Worm (Caenorhabditis elegans) whole organism, late embryonic: Measurements from ENCODE around the gene ZK856.7.

ENCODE experiments used
- C08G9.2 ChIP-seq: sonication (generic microtip); optimal IDR thresholded peaks from 2 replicates; lab custom pipeline; 2016; ENCODE audit warnings: mild to moderate bottlenecking, missing genetic modification characterization, moderate library complexity, missing compliant biosample characterization
- F13H6.1 ChIP-seq: sonication (generic microtip); optimal IDR thresholded peaks from 2 replicates; lab custom pipeline; 2016; ENCODE audit warnings: missing genetic modification characterization, missing compliant biosample characterization
- K02D7.2 ChIP-seq: sonication (generic microtip); optimal IDR thresholded peaks from 2 replicates; lab custom pipeline; 2017; ENCODE audit warnings: mild to moderate bottlenecking, missing genetic modification characterization, missing compliant biosample characterization
- K09A11.1 ChIP-seq: sonication (generic microtip); optimal IDR thresholded peaks from 2 replicates; lab custom pipeline; 2017; ENCODE audit warnings: antibody characterized with exemption, mild to moderate bottlenecking, missing genetic modification characterization, missing compliant biosample characterization; ENCODE audit not compliant: insufficient read depth
- ahr-1 ChIP-seq: sonication (generic microtip); optimal IDR thresholded peaks from 2 replicates; lab custom pipeline; 2016; ENCODE audit warnings: missing genetic modification characterization, missing compliant biosample characterization
- ceh-14 ChIP-seq: sonication (generic microtip); optimal IDR thresholded peaks from 2 replicates; lab custom pipeline; 2016; ENCODE audit warnings: missing genotype, missing genetic modification characterization, missing compliant biosample characterization
- ceh-18 ChIP-seq: sonication (generic microtip); optimal IDR thresholded peaks from 2 replicates; lab custom pipeline; 2016; ENCODE audit warnings: missing genetic modification characterization, missing compliant biosample characterization
- ceh-19 ChIP-seq: fragments of 200-800 bp; sonication (Bioruptor generic); optimal IDR thresholded peaks from 2 replicates; lab custom pipeline; 2018; ENCODE audit warnings: mild to moderate bottlenecking, missing genetic modification characterization, missing compliant biosample characterization
- ceh-2 ChIP-seq: sonication (generic microtip); optimal IDR thresholded peaks from 2 replicates; lab custom pipeline; 2016; ENCODE audit warnings: missing genotype, missing genetic modification characterization, missing compliant biosample characterization
- ceh-31 ChIP-seq: sonication (generic microtip); optimal IDR thresholded peaks from 2 replicates; lab custom pipeline; 2016; ENCODE audit warnings: missing genetic modification characterization, missing compliant biosample characterization
- ceh-34 ChIP-seq: sonication (generic microtip); optimal IDR thresholded peaks from 2 replicates; lab custom pipeline; 2016; ENCODE audit warnings: mild to moderate bottlenecking, missing genetic modification characterization, missing compliant biosample characterization
- ceh-48 ChIP-seq: sonication (generic microtip); optimal IDR thresholded peaks from 2 replicates; lab custom pipeline; 2016; ENCODE audit warnings: missing genetic modification characterization, inconsistent platforms, missing compliant biosample characterization
- che-1 ChIP-seq: sonication (generic microtip); optimal IDR thresholded peaks from 2 replicates; lab custom pipeline; 2016; ENCODE audit warnings: mild to moderate bottlenecking, missing genetic modification characterization, missing compliant biosample characterization
- elt-2 ChIP-seq: sonication (generic microtip); optimal IDR thresholded peaks from 2 replicates; lab custom pipeline; 2016; ENCODE audit warnings: missing genetic modification reagents, missing genetic modification characterization, missing compliant biosample characterization
- ets-4 ChIP-seq: sonication (generic microtip); optimal IDR thresholded peaks from 2 replicates; lab custom pipeline; 2016; ENCODE audit warnings: missing genetic modification characterization, missing compliant biosample characterization
- fax-1 ChIP-seq: sonication (generic microtip); optimal IDR thresholded peaks from 2 replicates; lab custom pipeline; 2016; ENCODE audit warnings: missing genotype, missing genetic modification characterization, missing compliant biosample characterization
- hlh-15 ChIP-seq: sonication (generic microtip); optimal IDR thresholded peaks from 2 replicates; lab custom pipeline; 2016; ENCODE audit warnings: missing genetic modification characterization, missing compliant biosample characterization
- hlh-30 ChIP-seq: sonication (generic microtip); optimal IDR thresholded peaks from 2 replicates; lab custom pipeline; 2017; ENCODE audit warnings: antibody characterized with exemption, missing genetic modification characterization, missing compliant biosample characterization; ENCODE audit not compliant: insufficient read depth
- hlh-6 ChIP-seq: sonication (generic microtip); optimal IDR thresholded peaks from 2 replicates; lab custom pipeline; 2016; ENCODE audit warnings: missing genotype, missing genetic modification characterization, missing compliant biosample characterization
- hlh-8 ChIP-seq: sonication (generic microtip); optimal IDR thresholded peaks from 2 replicates; lab custom pipeline; 2016; ENCODE audit warnings: missing genotype, missing genetic modification characterization, missing compliant biosample characterization
- lim-6 ChIP-seq: sonication (generic microtip); optimal IDR thresholded peaks from 2 replicates; lab custom pipeline; 2016; ENCODE audit warnings: missing genetic modification characterization, missing compliant biosample characterization
- lin-11 ChIP-seq: fragments of 200-800 bp; sonication (Bioruptor generic); optimal IDR thresholded peaks from 2 replicates; lab custom pipeline; 2018; ENCODE audit warnings: mild to moderate bottlenecking, missing genetic modification characterization, missing compliant biosample characterization
- mec-3 ChIP-seq: sonication (generic microtip); optimal IDR thresholded peaks from 2 replicates; lab custom pipeline; 2016; ENCODE audit warnings: borderline replicate concordance, missing genetic modification characterization, missing compliant biosample characterization
- nfya-1 ChIP-seq: sonication (generic microtip); optimal IDR thresholded peaks from 2 replicates; lab custom pipeline; 2017; ENCODE audit warnings: missing genetic modification characterization, mild to moderate bottlenecking, missing compliant biosample characterization, antibody characterized with exemption, moderate library complexity
- npax-4 ChIP-seq: sonication (generic microtip); optimal IDR thresholded peaks from 2 replicates; lab custom pipeline; 2016; ENCODE audit warnings: missing genetic modification characterization, missing compliant biosample characterization
- odd-2 ChIP-seq: sonication (generic microtip); optimal IDR thresholded peaks from 2 replicates; lab custom pipeline; 2017; ENCODE audit warnings: antibody characterized with exemption, mild to moderate bottlenecking, missing genetic modification characterization, missing compliant biosample characterization
- pax-1 ChIP-seq: fragments of 150-350 bp; optimal IDR thresholded peaks from 2 replicates; lab custom pipeline; 2014; ENCODE audit warnings: missing biosample characterization, missing genetic modification characterization
- pha-4 ChIP-seq: fragments of 150-350 bp; optimal IDR thresholded peaks from 2 replicates; lab custom pipeline; 2018; ENCODE audit warnings: missing biosample characterization, missing genetic modification reagents, missing genetic modification characterization
- ref-2 ChIP-seq: sonication (generic microtip); optimal IDR thresholded peaks from 2 replicates; lab custom pipeline; 2016; ENCODE audit warnings: missing genetic modification characterization, missing compliant biosample characterization
- rnt-1 ChIP-seq: sonication (generic microtip); optimal IDR thresholded peaks from 2 replicates; lab custom pipeline; 2016; ENCODE audit warnings: missing genetic modification characterization, missing compliant biosample characterization
- sdc-2 ChIP-seq: sonication (generic microtip); optimal IDR thresholded peaks from 2 replicates; lab custom pipeline; 2016; ENCODE audit warnings: missing genotype, missing genetic modification characterization, missing compliant biosample characterization
- tbx-2 ChIP-seq: sonication (generic microtip); optimal IDR thresholded peaks from 2 replicates; lab custom pipeline; 2016; ENCODE audit warnings: missing genetic modification characterization, missing compliant biosample characterization
- tbx-7 ChIP-seq: sonication (generic microtip); optimal IDR thresholded peaks from 2 replicates; lab custom pipeline; 2016; ENCODE audit warnings: missing genotype, missing genetic modification characterization, missing compliant biosample characterization
- ttx-3 ChIP-seq: sonication (generic microtip); optimal IDR thresholded peaks from 2 replicates; lab custom pipeline; 2016; ENCODE audit warnings: missing genetic modification reagents, missing genetic modification characterization, missing compliant biosample characterization
- unc-3 ChIP-seq, 2 experiments: fragments of 200-800 bp in 1 of 2; sonication (Bioruptor generic) in 1 of 2; sonication (generic microtip) in 1 of 2; conservative IDR thresholded peaks in 1 of 2; optimal IDR thresholded peaks in 1 of 2; 2 replicates each; pipeline versions ENCODE4 v1.3.6 to Lab custom; 2016 to 2022; ENCODE audit warnings: missing compliant biosample characterization in 2 of 2, missing genetic modification characterization in 2 of 2, missing genetic modification reagents in 1 of 2
- unc-42 ChIP-seq: sonication (generic microtip); optimal IDR thresholded peaks from 2 replicates; lab custom pipeline; 2016; ENCODE audit warnings: missing genotype, missing genetic modification characterization, missing compliant biosample characterization
- zip-5 ChIP-seq: sonication (generic microtip); optimal IDR thresholded peaks from 2 replicates; lab custom pipeline; 2016; ENCODE audit warnings: missing genetic modification characterization, missing compliant biosample characterization

The ZK856.7 gene

DNA sequence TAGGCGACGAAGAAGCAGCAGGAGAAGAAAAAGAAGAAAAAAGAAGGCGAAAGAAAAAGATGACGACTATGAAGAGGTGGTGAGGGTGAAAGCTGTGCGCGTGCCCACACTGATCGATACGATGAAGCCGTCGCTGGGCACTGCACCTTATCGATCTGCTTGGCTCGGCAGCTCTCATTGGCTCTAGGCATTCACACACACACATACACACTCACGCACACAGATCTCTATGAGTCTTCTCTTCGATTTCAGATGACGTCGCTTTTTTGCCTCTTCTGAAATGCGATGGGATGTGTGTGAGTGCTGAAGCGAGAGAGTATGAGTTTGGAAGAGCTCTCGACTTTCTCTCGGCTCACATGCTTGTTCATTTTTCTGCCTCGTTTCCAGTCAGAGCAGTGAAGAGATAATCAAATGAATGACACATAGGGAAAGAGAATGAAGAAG lies 27.2 kb upstream of the ZK856.7 start:
- TF ChIP-seq ceh-48 (tag; lab: Kevin White, UChicago) = peak; percentile 99
- no peak for TF ChIP-seq npax-4 (tag; lab: Kevin White, UChicago)
- TF ChIP-seq nfya-1 (tag; lab: Kevin White, UChicago) = peak; percentile 96
- peak; percentile 96 for TF ChIP-seq unc-42 (tag; lab: Kevin White, UChicago)
- TF ChIP-seq hlh-30 = peak; percentile 66
- TF ChIP-seq hlh-15 (tag; lab: Kevin White, UChicago) = no peak
- peak; percentile 24 for TF ChIP-seq ceh-34 (tag; lab: Kevin White, UChicago)
- peak; percentile 82 for TF ChIP-seq ceh-31 (tag; lab: Kevin White, UChicago)
- no peak for TF ChIP-seq unc-3 (GFP tag; conservative IDR thresholded peaks at IDR 0.05; lab: Robert Waterston, UW)
- TF ChIP-seq unc-3 (tag; optimal IDR thresholded peaks at IDR 0.05; lab: Kevin White, UChicago) = peak; percentile 32
- peak; percentile 41 for TF ChIP-seq ceh-18 (tag; lab: Kevin White, UChicago)
- TF ChIP-seq hlh-6 (tag; lab: Kevin White, UChicago) = no peak
- TF ChIP-seq mec-3 (tag; lab: Kevin White, UChicago) = no peak
- TF ChIP-seq lim-6 = no peak
- peak; percentile 37 for TF ChIP-seq tbx-2 (tag; lab: Kevin White, UChicago)
- TF ChIP-seq ceh-14 (tag; lab: Kevin White, UChicago) = peak; percentile 83
- no peak for TF ChIP-seq pha-4 (tag; lab: Kevin White, UChicago)
- TF ChIP-seq ceh-19 (GFP tag; lab: Kevin White, UChicago) = peak; percentile 31
- no peak for TF ChIP-seq K02D7.2
- TF ChIP-seq, all 69 proteins: peak for 11

DNA sequence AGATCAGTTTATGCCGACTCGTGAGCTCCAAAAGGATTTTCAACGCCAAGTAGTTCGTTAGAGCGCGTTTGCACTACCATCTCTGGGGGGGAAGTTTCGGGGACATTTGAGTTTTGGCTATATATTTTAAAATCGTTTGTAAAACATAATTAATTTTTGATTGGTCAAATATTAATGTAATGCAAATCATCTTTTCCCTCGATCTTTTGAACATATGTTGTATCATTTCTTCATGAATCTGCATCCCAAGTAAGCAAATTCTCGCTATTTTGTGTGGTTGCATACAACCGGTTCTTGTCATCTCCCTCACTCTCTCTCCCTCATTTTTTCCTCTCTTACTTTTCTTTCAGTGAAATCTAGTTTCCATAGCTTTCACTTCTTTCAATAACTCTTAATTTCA lies 23.7 kb upstream of the ZK856.7 start:
- peak; percentile 54 for TF ChIP-seq ceh-18 (tag; lab: Kevin White, UChicago)
- no peak for TF ChIP-seq che-1 (tag; lab: Kevin White, UChicago)
- TF ChIP-seq mec-3 (tag; lab: Kevin White, UChicago) = no peak
- TF ChIP-seq ceh-48 (tag; lab: Kevin White, UChicago) = peak; percentile 37
- peak; percentile 49 for TF ChIP-seq ahr-1 (tag; lab: Kevin White, UChicago)
- no peak for TF ChIP-seq odd-2
- peak; percentile 71 for TF ChIP-seq tbx-7 (tag; lab: Kevin White, UChicago)
- TF ChIP-seq ceh-31 (tag; lab: Kevin White, UChicago) = peak; percentile 94
- peak; percentile 54 for TF ChIP-seq elt-2 (tag; lab: Kevin White, UChicago)
- TF ChIP-seq hlh-30 = no peak
- TF ChIP-seq tbx-2 (tag; lab: Kevin White, UChicago) = peak; percentile 75
- no peak for TF ChIP-seq lin-11 (tag; lab: Kevin White, UChicago)
- TF ChIP-seq hlh-8 (tag; lab: Kevin White, UChicago) = peak; percentile 52
- peak; percentile 63 for TF ChIP-seq ceh-2
- peak; percentile 79 for TF ChIP-seq ceh-14 (tag; lab: Kevin White, UChicago)
- TF ChIP-seq ets-4 (tag; lab: Kevin White, UChicago) = peak; percentile 73
- TF ChIP-seq nfya-1 (tag; lab: Kevin White, UChicago) = peak; percentile 31
- peak; percentile 52 for TF ChIP-seq zip-5 (tag; lab: Kevin White, UChicago)
- TF ChIP-seq sdc-2 (tag; lab: Kevin White, UChicago) = peak; percentile 23
- peak; percentile 39 for TF ChIP-seq fax-1 (tag; lab: Kevin White, UChicago)
- no peak for TF ChIP-seq ttx-3 (tag; lab: Kevin White, UChicago)
- TF ChIP-seq ceh-19 (GFP tag; lab: Kevin White, UChicago) = no peak
- peak; percentile 67 for TF ChIP-seq F13H6.1 (tag; lab: Kevin White, UChicago)
- TF ChIP-seq unc-42 (tag; lab: Kevin White, UChicago) = peak; percentile 19
- TF ChIP-seq pax-1 = no peak
- TF ChIP-seq rnt-1 (tag; lab: Kevin White, UChicago) = peak; percentile 22
- TF ChIP-seq K09A11.1 = no peak
- TF ChIP-seq ref-2 (tag; lab: Kevin White, UChicago) = peak; percentile 85
- TF ChIP-seq ceh-34 (tag; lab: Kevin White, UChicago) = peak; percentile 67
- TF ChIP-seq C08G9.2 (tag; lab: Kevin White, UChicago) = peak; percentile 77
- TF ChIP-seq, all 69 proteins: peak for 21
